Worm (Caenorhabditis elegans): ENCODE results near the gene cfp-1.

The cfp-1 gene

DNA sequence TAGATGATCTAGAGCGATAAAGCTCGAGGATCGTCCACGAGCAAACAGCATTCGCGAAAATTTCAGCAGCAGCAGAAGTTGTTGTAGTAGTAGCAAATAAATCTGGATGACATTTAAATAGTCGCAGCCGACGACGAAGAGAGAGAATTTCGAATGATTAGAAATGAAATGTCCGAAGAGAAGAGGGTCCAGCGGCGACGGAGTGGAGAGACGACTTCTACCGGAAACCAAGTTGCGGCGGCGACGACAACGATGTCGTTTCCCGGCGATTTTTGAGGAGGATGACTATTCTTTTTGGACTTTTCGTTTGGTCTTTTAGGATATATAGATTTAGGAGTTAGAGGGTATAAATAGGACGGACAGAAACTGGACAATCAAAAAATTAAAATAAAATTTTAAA, 10.8 kb upstream of the cfp-1 start:
- no peak for TF ChIP-seq nhr-11 (tag; optimal IDR thresholded peaks at IDR 0.05)
- TF ChIP-seq nhr-237 (tag; optimal IDR thresholded peaks at IDR 0.05), result no peak
- TF ChIP-seq blmp-1 (tag; optimal IDR thresholded peaks at IDR 0.05; ENCODE audit: insufficient read depth), result no peak
- no peak for TF ChIP-seq ama-1 (optimal IDR thresholded peaks at IDR 0.05)
- TF ChIP-seq F13H6.1 (tag; optimal IDR thresholded peaks at IDR 0.05), result no peak
- no peak for TF ChIP-seq alr-1 (tag; optimal IDR thresholded peaks at IDR 0.05)
- no peak for TF ChIP-seq ceh-82 (tag; optimal IDR thresholded peaks at IDR 0.05)
- TF ChIP-seq elt-1 (tag; optimal IDR thresholded peaks at IDR 0.05), result no peak

- TF ChIP-seq unc-55 (GFP tag; optimal IDR thresholded peaks at IDR 0.05), result no peak
Observed at ce11 chrIV:14069760-14070159, 7.5 kb upstream of the cfp-1 start, which contains the start of gene lst-4. Gene lst-4 (minus strand): TSS chrIV:14069860.

- peak; percentile 14 to 20 for TF ChIP-seq lsy-2 (tag; optimal IDR thresholded peaks at IDR 0.05)
- TF ChIP-seq nhr-12 (tag; optimal IDR thresholded peaks at IDR 0.05), result no peak
- TF ChIP-seq C34F6.9 (tag; optimal IDR thresholded peaks at IDR 0.05), result peak; percentile 42
- no peak for TF ChIP-seq ztf-4 (tag; optimal IDR thresholded peaks at IDR 0.05)
- no peak for TF ChIP-seq nhr-10 (tag; optimal IDR thresholded peaks at IDR 0.05)
- TF ChIP-seq snpc-4 (tag; optimal IDR thresholded peaks at IDR 0.05), result no peak
- TF ChIP-seq lin-13 (GFP tag; optimal IDR thresholded peaks at IDR 0.05), result peak; percentile 41
- TF ChIP-seq ceh-82 (tag; optimal IDR thresholded peaks at IDR 0.05), result no peak
- peak; percentile 44 for TF ChIP-seq unc-55 (GFP tag; optimal IDR thresholded peaks at IDR 0.05)
- peak; percentile 38 for TF ChIP-seq gmeb-1 (tag; optimal IDR thresholded peaks at IDR 0.05)
- TF ChIP-seq blmp-1 (tag; optimal IDR thresholded peaks at IDR 0.05; ENCODE audit: insufficient read depth), result no peak
Observed at ce11 chrIV:14070185-14070991, 6.8 kb upstream of the cfp-1 start.

DNA sequence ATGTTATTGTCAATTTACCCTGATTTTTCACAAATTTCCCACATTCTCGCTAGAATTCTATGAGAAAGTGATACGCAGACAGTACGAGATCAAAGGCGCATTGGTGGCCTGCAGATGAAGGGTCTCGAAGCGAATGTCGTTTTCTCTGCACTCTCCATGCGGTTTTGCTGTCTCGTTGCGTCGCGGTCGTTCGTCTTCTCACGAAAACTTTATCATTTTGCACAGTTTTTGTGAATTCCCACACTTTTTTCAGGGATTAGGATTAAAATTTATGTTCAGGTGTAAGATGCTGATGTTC, 6.3 kb upstream of the cfp-1 start:
- TF ChIP-seq lin-13 (GFP tag; optimal IDR thresholded peaks at IDR 0.05) (peak; percentile 91), aly-2 (tag; optimal IDR thresholded peaks at IDR 0.05) (no peak), zag-1 (tag; optimal IDR thresholded peaks at IDR 0.05) (peak; percentile 21), sem-4 (tag; optimal IDR thresholded peaks at IDR 0.05) (peak; percentile 23), nhr-129 (tag; optimal IDR thresholded peaks at IDR 0.05) (peak; percentile 98), nhr-21 (tag; optimal IDR thresholded peaks at IDR 0.05) (peak; percentile 75), nhr-6 (tag; optimal IDR thresholded peaks at IDR 0.05) (no peak), unc-55 (GFP tag; optimal IDR thresholded peaks at IDR 0.05) (peak; percentile 96), ama-1 (optimal IDR thresholded peaks at IDR 0.05) (peak; percentile 25), nhr-10 (tag; optimal IDR thresholded peaks at IDR 0.05) (no peak), lin-39 (tag; optimal IDR thresholded peaks at IDR 0.05) (no peak), blmp-1 (tag; optimal IDR thresholded peaks at IDR 0.05; ENCODE audit: insufficient read depth) (peak; percentile 35), snpc-4 (tag; optimal IDR thresholded peaks at IDR 0.05) (peak; percentile 39), F13H6.1 (tag; optimal IDR thresholded peaks at IDR 0.05) (peak; percentile 85), C34F6.9 (tag; optimal IDR thresholded peaks at IDR 0.05) (peak; percentile 92), fos-1 (tag; optimal IDR thresholded peaks at IDR 0.05) (peak; percentile 49), lin-11 (tag; optimal IDR thresholded peaks at IDR 0.05) (peak; percentile 85), ztf-11 (tag; optimal IDR thresholded peaks at IDR 0.05) (no peak), ztf-4 (tag; optimal IDR thresholded peaks at IDR 0.05) (peak; percentile 64), crh-2 (tag; optimal IDR thresholded peaks at IDR 0.05) (peak; percentile 87), egl-27 (tag; optimal IDR thresholded peaks at IDR 0.05) (peak; percentile 36), gmeb-1 (tag; optimal IDR thresholded peaks at IDR 0.05) (peak; percentile 83), sma-3 (GFP tag; optimal IDR thresholded peaks at IDR 0.05) (peak; percentile 62), sma-9 (GFP tag; optimal IDR thresholded peaks at IDR 0.05) (peak; percentile 69), sma-9 (tag; optimal IDR thresholded peaks at IDR 0.05) (no peak), nhr-11 (tag; optimal IDR thresholded peaks at IDR 0.05) (no peak), nhr-23 (tag; optimal IDR thresholded peaks at IDR 0.05) (no peak), nhr-25 (tag; optimal IDR thresholded peaks at IDR 0.05) (peak; percentile 84), Y55F3AM.14 (GFP tag; optimal IDR thresholded peaks at IDR 0.05) (no peak), ceh-16 (tag; optimal IDR thresholded peaks at IDR 0.05) (no peak), ZK546.5 (tag; optimal IDR thresholded peaks at IDR 0.05) (peak; percentile 49), lsy-2 (tag; optimal IDR thresholded peaks at IDR 0.05) (peak; percentile 81 to 92), R02D3.7 (tag; optimal IDR thresholded peaks at IDR 0.05) (peak; percentile 33), mdl-1 (tag; optimal IDR thresholded peaks at IDR 0.05) (peak in 1 of 2 experiments; percentile 29), mab-5 (tag; optimal IDR thresholded peaks at IDR 0.05) (peak; percentile 80), mbf-1 (tag; optimal IDR thresholded peaks at IDR 0.05) (no peak)

Measured in whole organism, L2 larva.